Fruit fly (Drosophila melanogaster): Measurements from ENCODE around the gene ScsbetaA.

Gene ScsbetaA

dm6 chr3R:8979850-8980775 lies 41.6 kb downstream of the ScsbetaA start (continued):
- TF ChIP-seq Opbp (GFP tag; IDR thresholded peaks at IDR 0.05; ENCODE audit: partially characterized antibody) = peak; percentile 56; the same call in 2 of the 3 replicates
- TF ChIP-seq CG11504 (tag; optimal IDR thresholded peaks at IDR 0.05) = peak; percentile 65
- peak; percentile 39; the same call in 1 of the 3 replicates for TF ChIP-seq HLH4C (GFP tag; IDR thresholded peaks at IDR 0.05; ENCODE audit: partially characterized antibody)
- no peak for TF ChIP-seq sd (tag; optimal IDR thresholded peaks at IDR 0.05)
- TF ChIP-seq CG17829 (tag; optimal IDR thresholded peaks at IDR 0.05) = peak; percentile 16
- no peak for TF ChIP-seq CG10462 (GFP tag; optimal IDR thresholded peaks at IDR 0.05)
- TF ChIP-seq CG7372 (GFP tag; IDR thresholded peaks at IDR 0.05) = no peak
- peak; percentile 11 for TF ChIP-seq luna (GFP tag; optimal IDR thresholded peaks at IDR 0.05)
- TF ChIP-seq CG11723 (GFP tag; optimal IDR thresholded peaks at IDR 0.05) = no peak
- peak; percentile 54 for TF ChIP-seq seq (GFP tag; IDR thresholded peaks at IDR 0.05)
- no peak for TF ChIP-seq CG17802 (tag; optimal IDR thresholded peaks at IDR 0.05)
- TF ChIP-seq CG6854 (GFP tag; optimal IDR thresholded peaks at IDR 0.05) = peak; percentile 56
- peak; percentile 38 for TF ChIP-seq grau (tag; optimal IDR thresholded peaks at IDR 0.05)
- no peak for TF ChIP-seq dm (GFP tag; optimal IDR thresholded peaks at IDR 0.05)
- TF ChIP-seq crc (GFP tag; optimal IDR thresholded peaks at IDR 0.05) = no peak
- TF ChIP-seq D19B (GFP tag; optimal IDR thresholded peaks at IDR 0.05) = peak; percentile 90
- no peak for TF ChIP-seq CG3281 (GFP tag; optimal IDR thresholded peaks at IDR 0.05)
- no peak for TF ChIP-seq zen2 (GFP tag; IDR thresholded peaks at IDR 0.05; ENCODE audit: partially characterized antibody)
- peak; percentile 85 for TF ChIP-seq CG42726 (GFP tag; IDR thresholded peaks at IDR 0.05; ENCODE audit: partially characterized antibody)
- no peak for TF ChIP-seq CG7556 (GFP tag; optimal IDR thresholded peaks at IDR 0.05)
- no peak for TF ChIP-seq repo (GFP tag; optimal IDR thresholded peaks at IDR 0.05)
- no peak for TF ChIP-seq Ada2b (GFP tag; IDR thresholded peaks at IDR 0.05)
- TF ChIP-seq gcm2 (GFP tag; optimal IDR thresholded peaks at IDR 0.05) = peak; percentile 3
- TF ChIP-seq Atf3 (GFP tag; optimal IDR thresholded peaks at IDR 0.05) = no peak
- no peak; the same call in none of the 2 replicates for TF ChIP-seq Rfx (GFP tag; IDR thresholded peaks at IDR 0.05)
- TF ChIP-seq Neu2 (GFP tag; optimal IDR thresholded peaks at IDR 0.05; ENCODE audit: borderline replicate concordance) = no peak
- TF ChIP-seq slbo (GFP tag; IDR thresholded peaks at IDR 0.05) = no peak
- TF ChIP-seq HmgD (GFP tag; optimal IDR thresholded peaks at IDR 0.05) = peak; percentile 11
- no peak for TF ChIP-seq hkb (optimal IDR thresholded peaks at IDR 0.05)
- TF ChIP-seq hkb (GFP tag; IDR thresholded peaks at IDR 0.05) = no peak
- TF ChIP-seq inv (GFP tag; IDR thresholded peaks at IDR 0.05; ENCODE audit: partially characterized antibody) = peak; percentile 36; the same call in 1 of the 2 replicates
- no peak for TF ChIP-seq GATAe (GFP tag; conservative IDR thresholded peaks at IDR 0.05)
- TF ChIP-seq CG13775 (GFP tag; optimal IDR thresholded peaks at IDR 0.05) = no peak
- TF ChIP-seq CG31224 (GFP tag; IDR thresholded peaks at IDR 0.05) = no peak
- TF ChIP-seq CG16815 (GFP tag; optimal IDR thresholded peaks at IDR 0.05) = no peak
- peak; percentile 8 for TF ChIP-seq CG2678 (tag; optimal IDR thresholded peaks at IDR 0.05)
- no peak for TF ChIP-seq CG11696 (GFP tag; IDR thresholded peaks at IDR 0.05)
- no peak for TF ChIP-seq bcd (GFP tag; optimal IDR thresholded peaks at IDR 0.05)
- no peak for TF ChIP-seq CG10147 (GFP tag; optimal IDR thresholded peaks at IDR 0.05)
- peak; percentile 6 for TF ChIP-seq Sry-δ (GFP tag; optimal IDR thresholded peaks at IDR 0.05)
- 0 out of 2 replicates have a peak, but pooled peaks have one; percentile 22 for TF ChIP-seq nerfin-2 (GFP tag; IDR thresholded peaks at IDR 0.05; ENCODE audit: partially characterized antibody)
- no peak for TF ChIP-seq Spps (tag; optimal IDR thresholded peaks at IDR 0.05)
- TF ChIP-seq Max (GFP tag; optimal IDR thresholded peaks at IDR 0.05) = no peak
- TF ChIP-seq Dp (GFP tag; optimal IDR thresholded peaks at IDR 0.05) = peak; percentile 97
- TF ChIP-seq Dll (GFP tag; IDR thresholded peaks at IDR 0.05; ENCODE audit: partially characterized antibody) = no peak; the same call in 3 of the 4 replicates
- peak; percentile 95 for TF ChIP-seq CG3163 (GFP tag; optimal IDR thresholded peaks at IDR 0.05)
- TF ChIP-seq CG2875 (GFP tag; optimal IDR thresholded peaks at IDR 0.05) = peak; percentile 48
- 0 out of 2 replicates have a peak, but pooled peaks have one; percentile 27 for TF ChIP-seq sim (GFP tag; IDR thresholded peaks at IDR 0.05)
